Fruit fly (Drosophila melanogaster): ENCODE measurements around the gene CG42752.

CG42752 gene

dm6 chr2L:18702721-18703488 lies 37.0 kb downstream of the CG42752 start, which contains the start of the genes CG10376 and CG10343 (continued):
- no peak for TF ChIP-seq hbn (GFP tag; IDR thresholded peaks at IDR 0.05; ENCODE audit: partially characterized antibody)
- TF ChIP-seq pb (GFP tag; optimal IDR thresholded peaks at IDR 0.05), result no peak
- TF ChIP-seq Drgx (GFP tag; IDR thresholded peaks at IDR 0.05), result peak; percentile 76; the same call in 1 of the 2 replicates
- TF ChIP-seq az2 (GFP tag; optimal IDR thresholded peaks at IDR 0.05), result peak; percentile 88
- no peak for TF ChIP-seq dati (GFP tag; IDR thresholded peaks at IDR 0.05)
- TF ChIP-seq CG12744 (GFP tag; optimal IDR thresholded peaks at IDR 0.05), result no peak
- peak; percentile 82 for TF ChIP-seq CG12104 (GFP tag; optimal IDR thresholded peaks at IDR 0.05)
- peak; percentile 52 for TF ChIP-seq Antp (GFP tag; optimal IDR thresholded peaks at IDR 0.05)
- no peak for TF ChIP-seq pan (optimal IDR thresholded peaks at IDR 0.05)
- peak in 1 of 2 experiments; percentile 83 for TF ChIP-seq pan (GFP tag; optimal IDR thresholded peaks at IDR 0.05 in 1 of 2, IDR thresholded peaks at IDR 0.05 in 1 of 2)
- peak; percentile 98 for TF ChIP-seq Abd-B (GFP tag; optimal IDR thresholded peaks at IDR 0.05)
- TF ChIP-seq NFAT (GFP tag; IDR thresholded peaks at IDR 0.05), result peak; percentile 85
- peak; percentile 54 for TF ChIP-seq kah (GFP tag; optimal IDR thresholded peaks at IDR 0.05)
- TF ChIP-seq CG8388 (GFP tag; optimal IDR thresholded peaks at IDR 0.05), result peak; percentile 85
- 0 out of 2 replicates have a peak, but pooled peaks have one; percentile 26 for TF ChIP-seq chm (GFP tag; IDR thresholded peaks at IDR 0.05)
- no peak for TF ChIP-seq hb (GFP tag; IDR thresholded peaks at IDR 0.05; ENCODE audit: partially characterized antibody)
- TF ChIP-seq sqz (GFP tag; optimal IDR thresholded peaks at IDR 0.05), result peak; percentile 87
- TF ChIP-seq Med (GFP tag), result peak; percentile 89
- peak; percentile 76 for TF ChIP-seq E2f1 (GFP tag; IDR thresholded peaks at IDR 0.05)
- peak; percentile 90 for TF ChIP-seq CG9215 (GFP tag; IDR thresholded peaks at IDR 0.05)
- no peak for TF ChIP-seq CG8089 (GFP tag; optimal IDR thresholded peaks at IDR 0.05)
- peak; percentile 91 for TF ChIP-seq CG15601 (tag; optimal IDR thresholded peaks at IDR 0.05)
- no peak for TF ChIP-seq luna (GFP tag; optimal IDR thresholded peaks at IDR 0.05)
- peak; percentile 84 for TF ChIP-seq CG2120 (GFP tag; optimal IDR thresholded peaks at IDR 0.05)
- peak; percentile 28 to 71 for TF ChIP-seq Pdp1 (GFP tag; optimal IDR thresholded peaks at IDR 0.05)
- TF ChIP-seq Dfd (GFP tag; optimal IDR thresholded peaks at IDR 0.05), result peak; percentile 21 to 90
- peak; percentile 96 for TF ChIP-seq CG9817 (tag; optimal IDR thresholded peaks at IDR 0.05)
- TF ChIP-seq salm (tag; optimal IDR thresholded peaks at IDR 0.05), result peak; percentile 70
- TF ChIP-seq eyg (GFP tag; optimal IDR thresholded peaks at IDR 0.05), result no peak
- TF ChIP-seq D19A (tag; optimal IDR thresholded peaks at IDR 0.05), result peak; percentile 99
- no peak for TF ChIP-seq CG3163 (GFP tag; optimal IDR thresholded peaks at IDR 0.05)
- no peak for TF ChIP-seq Lpt (GFP tag; optimal IDR thresholded peaks at IDR 0.05)
- no peak for TF ChIP-seq disco-r (GFP tag; optimal IDR thresholded peaks at IDR 0.05)
- TF ChIP-seq CG34422 (GFP tag; IDR thresholded peaks at IDR 0.05), result peak; percentile 78; the same call in 2 of the 3 replicates
- TF ChIP-seq CG1024 (GFP tag; IDR thresholded peaks at IDR 0.05), result peak; percentile 83
- peak; percentile 89 for TF ChIP-seq sob (GFP tag; IDR thresholded peaks at IDR 0.05)
- peak; percentile 22; the same call in 1 of the 2 replicates for TF ChIP-seq seq (GFP tag; IDR thresholded peaks at IDR 0.05)
- no peak for TF ChIP-seq MTF-1 (GFP tag; optimal IDR thresholded peaks at IDR 0.05; ENCODE audit: borderline replicate concordance)
- peak; percentile 60 for TF ChIP-seq CG3838 (GFP tag; optimal IDR thresholded peaks at IDR 0.05)
- peak; percentile 80 for TF ChIP-seq lilli (GFP tag; optimal IDR thresholded peaks at IDR 0.05)
- TF ChIP-seq CG8924 (tag; optimal IDR thresholded peaks at IDR 0.05), result peak; percentile 95
- peak; percentile 69; the same call in 1 of the 2 replicates for TF ChIP-seq peb (GFP tag; IDR thresholded peaks at IDR 0.05)
- peak; percentile 83 for TF ChIP-seq CG12942 (GFP tag; optimal IDR thresholded peaks at IDR 0.05)
- peak; percentile 89 for TF ChIP-seq PHDP (tag; optimal IDR thresholded peaks at IDR 0.05)
- TF ChIP-seq CG6175 (GFP tag; IDR thresholded peaks at IDR 0.05), result peak; percentile 33; the same call in 1 of the 3 replicates
- peak; percentile 78 for TF ChIP-seq Aef1 (GFP tag; IDR thresholded peaks at IDR 0.05)
- TF ChIP-seq CG11696 (GFP tag; IDR thresholded peaks at IDR 0.05), result 0 out of 2 replicates have a peak, but pooled peaks have one; percentile 33
- peak; percentile 83 to 96 for TF ChIP-seq crp (GFP tag; optimal IDR thresholded peaks at IDR 0.05)
- no peak for TF ChIP-seq fd64A (GFP tag; optimal IDR thresholded peaks at IDR 0.05)
- peak; percentile 86 for TF ChIP-seq Xrp1 (GFP tag; IDR thresholded peaks at IDR 0.05)

Measured in whole organism, embryonic.